Fruit fly (Drosophila melanogaster): Measurements from ENCODE around the gene dac.

dac gene

DNA sequence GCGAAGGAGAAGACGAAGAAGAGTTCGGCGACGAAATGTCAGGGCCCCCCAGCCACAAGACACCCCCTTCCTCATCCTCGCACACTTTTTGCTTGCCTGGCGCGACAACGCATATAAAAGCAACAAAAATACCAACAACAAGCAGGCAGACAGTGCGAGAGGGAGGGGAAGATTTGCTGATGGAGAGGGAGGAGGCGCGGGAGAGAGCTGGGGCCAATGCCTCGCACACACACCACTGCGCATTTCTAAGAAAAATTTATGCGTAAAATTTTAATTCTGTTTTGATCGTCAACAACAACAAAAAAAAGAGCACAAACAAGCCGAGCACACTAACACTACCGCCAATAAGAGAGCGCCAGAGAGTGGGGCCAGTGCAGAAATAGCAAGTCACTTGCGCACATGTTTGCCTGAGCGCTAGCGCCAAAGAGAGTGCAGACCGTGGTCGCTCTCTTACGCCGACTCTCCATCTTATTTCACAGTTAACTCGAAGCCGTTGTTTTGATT, 40.3 kb upstream of the dac start (continued):
- no peak for TF ChIP-seq dysf (GFP tag; IDR thresholded peaks at IDR 0.05)
- 0 out of 2 replicates have a peak, but pooled peaks have one; percentile 15 for TF ChIP-seq peb (GFP tag; IDR thresholded peaks at IDR 0.05)
- peak; percentile 33 for TF ChIP-seq CG2202 (tag; optimal IDR thresholded peaks at IDR 0.05)
- TF ChIP-seq psq (GFP tag; optimal IDR thresholded peaks at IDR 0.05): no peak
- peak; percentile 84 for TF ChIP-seq kay (GFP tag; optimal IDR thresholded peaks at IDR 0.05)
- TF ChIP-seq GATAe (GFP tag; conservative IDR thresholded peaks at IDR 0.05): no peak
- no peak for TF ChIP-seq HLH54F (GFP tag; optimal IDR thresholded peaks at IDR 0.05)
- TF ChIP-seq CG10321 (GFP tag; IDR thresholded peaks at IDR 0.05): 0 out of 2 replicates have a peak, but pooled peaks have one; percentile 34
- peak; percentile 60 for TF ChIP-seq oc (tag; optimal IDR thresholded peaks at IDR 0.05)
- TF ChIP-seq CG11085 (GFP tag; IDR thresholded peaks at IDR 0.05): no peak
- TF ChIP-seq Ptx1 (GFP tag; IDR thresholded peaks at IDR 0.05): 0 out of 2 replicates have a peak, but pooled peaks have one; percentile 21
- TF ChIP-seq CG9215 (GFP tag; IDR thresholded peaks at IDR 0.05): no peak
- TF ChIP-seq CG11456 (GFP tag; IDR thresholded peaks at IDR 0.05): no peak
- TF ChIP-seq az2 (GFP tag; optimal IDR thresholded peaks at IDR 0.05): no peak
- TF ChIP-seq grn (GFP tag; optimal IDR thresholded peaks at IDR 0.05): peak; percentile 11
- TF ChIP-seq ERR (GFP tag; optimal IDR thresholded peaks at IDR 0.05): no peak
- TF ChIP-seq Hr51 (GFP tag; optimal IDR thresholded peaks at IDR 0.05): peak in 1 of 2 experiments; percentile 2
- TF ChIP-seq pfk (GFP tag; optimal IDR thresholded peaks at IDR 0.05): no peak
- no peak for TF ChIP-seq CG3726 (GFP tag; IDR thresholded peaks at IDR 0.05)
- peak; percentile 91 for TF ChIP-seq ftz-f1 (GFP tag; optimal IDR thresholded peaks at IDR 0.05)
- peak; percentile 39 for TF ChIP-seq CG3407 (GFP tag; optimal IDR thresholded peaks at IDR 0.05)
- no peak for TF ChIP-seq CG12391 (tag; optimal IDR thresholded peaks at IDR 0.05)
- TF ChIP-seq bab2 (GFP tag; optimal IDR thresholded peaks at IDR 0.05): no peak
- peak; percentile 74 for TF ChIP-seq CG13894 (tag; optimal IDR thresholded peaks at IDR 0.05)
- peak; percentile 35 for TF ChIP-seq YL-1 (GFP tag; optimal IDR thresholded peaks at IDR 0.05)
- no peak; the same call in 2 of the 3 replicates for TF ChIP-seq knrl (GFP tag; IDR thresholded peaks at IDR 0.05; ENCODE audit: partially characterized antibody)
- TF ChIP-seq CG2129 (GFP tag; IDR thresholded peaks at IDR 0.05; ENCODE audit: partially characterized antibody): no peak
- no peak for TF ChIP-seq CG15479 (GFP tag; optimal IDR thresholded peaks at IDR 0.05)
- no peak for TF ChIP-seq CG15011 (GFP tag; optimal IDR thresholded peaks at IDR 0.05)
- no peak for TF ChIP-seq fd102C (GFP tag; optimal IDR thresholded peaks at IDR 0.05)
- TF ChIP-seq Dbx (GFP tag; IDR thresholded peaks at IDR 0.05): peak; percentile 67; the same call in 2 of the 3 replicates
- TF ChIP-seq ato (GFP tag; IDR thresholded peaks at IDR 0.05; ENCODE audit: partially characterized antibody): no peak
- TF ChIP-seq CG2889 (GFP tag; IDR thresholded peaks at IDR 0.05): no peak
- no peak for TF ChIP-seq zfh2 (GFP tag; optimal IDR thresholded peaks at IDR 0.05)
- TF ChIP-seq CG17802 (tag; optimal IDR thresholded peaks at IDR 0.05): no peak
- TF ChIP-seq Ssrp (tag; optimal IDR thresholded peaks at IDR 0.05): no peak
- peak; percentile 81 for TF ChIP-seq yki (optimal IDR thresholded peaks at IDR 0.05)
- TF ChIP-seq CG18476 (GFP tag; optimal IDR thresholded peaks at IDR 0.05): no peak
- TF ChIP-seq pros (GFP tag; optimal IDR thresholded peaks at IDR 0.05): peak; percentile 84
- 0 out of 2 replicates have a peak, but pooled peaks have one; percentile 15 for TF ChIP-seq Ada2b (GFP tag; IDR thresholded peaks at IDR 0.05)
- TF ChIP-seq dm (GFP tag; optimal IDR thresholded peaks at IDR 0.05): peak; percentile 41
- 0 out of 3 replicates have a peak, but pooled peaks have one; percentile 29 for TF ChIP-seq sr (GFP tag; IDR thresholded peaks at IDR 0.05)
- peak; percentile 16 for TF ChIP-seq sens (GFP tag)
- TF ChIP-seq ttk (GFP tag; IDR thresholded peaks at IDR 0.05): no peak
- TF ChIP-seq Hmr (GFP tag; optimal IDR thresholded peaks at IDR 0.05): peak; percentile 45
- peak; percentile 27 for TF ChIP-seq CG7987 (GFP tag; optimal IDR thresholded peaks at IDR 0.05)
- no peak for TF ChIP-seq Gug (GFP tag; IDR thresholded peaks at IDR 0.05)
- peak; percentile 9 for TF ChIP-seq CG6854 (GFP tag; optimal IDR thresholded peaks at IDR 0.05)
- TF ChIP-seq CG16863 (GFP tag; optimal IDR thresholded peaks at IDR 0.05): no peak
- no peak for TF ChIP-seq tio (GFP tag; optimal IDR thresholded peaks at IDR 0.05)
- TF ChIP-seq Tbp (GFP tag; optimal IDR thresholded peaks at IDR 0.05): no peak

All from whole organism, embryonic.